Worm (Caenorhabditis elegans): Measurements from ENCODE around the gene frl-1.
A peak's percentile ranks its signal among the peaks of the same experiment; 100 is the strongest.

The frl-1 gene

ce11 chrIII:2125936-2126335, 2.0 kb downstream of the frl-1 start:
- TF ChIP-seq cog-1 (tag; optimal IDR thresholded peaks at IDR 0.05) = peak; percentile 52
- no peak for TF ChIP-seq tab-1 (GFP tag; IDR thresholded peaks at IDR 0.05)

- TF ChIP-seq tab-1 (GFP tag; IDR thresholded peaks at IDR 0.05) = no peak
- no peak for TF ChIP-seq ref-1 (GFP tag; conservative IDR thresholded peaks at IDR 0.05)
- TF ChIP-seq T22C8.4 (GFP tag; IDR thresholded peaks at IDR 0.05) = no peak
- no peak for TF ChIP-seq ztf-23 (GFP tag; IDR thresholded peaks at IDR 0.05)
- no peak for TF ChIP-seq cog-1 (tag; optimal IDR thresholded peaks at IDR 0.05)
- TF ChIP-seq klf-2 (GFP tag; conservative IDR thresholded peaks at IDR 0.05) = no peak
- no peak for TF ChIP-seq med-1 (GFP tag; optimal IDR thresholded peaks at IDR 0.05; ENCODE audit: insufficient read depth)
- no peak for TF ChIP-seq flt-1 (GFP tag; IDR thresholded peaks at IDR 0.05)
- no peak for TF ChIP-seq ztf-29 (GFP tag; IDR thresholded peaks at IDR 0.05)
Observed at ce11 chrIII:2129377-2129776, 5.4 kb downstream of the frl-1 start.

DNA sequence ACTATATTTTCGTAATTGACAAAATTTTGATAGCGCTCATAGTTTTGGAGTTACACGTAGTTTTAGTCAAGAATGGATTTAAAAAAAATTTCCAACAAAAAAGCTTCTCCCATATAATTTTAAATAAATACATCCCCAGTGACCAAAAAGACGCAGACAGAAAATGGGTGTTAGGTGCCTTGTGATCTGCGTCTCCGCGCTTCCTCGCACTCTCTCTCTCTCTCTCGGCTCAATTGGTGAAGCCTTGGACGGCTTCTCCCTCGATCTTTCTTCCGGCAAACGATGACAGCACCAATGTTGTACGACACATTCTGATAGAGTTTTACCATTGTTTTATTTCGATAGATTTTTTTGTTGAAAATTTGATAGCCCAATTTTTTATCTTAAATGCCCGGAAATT, 6.1 kb downstream of the frl-1 start:
- TF ChIP-seq ref-1 (GFP tag; conservative IDR thresholded peaks at IDR 0.05) (no peak), tab-1 (GFP tag; IDR thresholded peaks at IDR 0.05) (no peak), ztf-29 (GFP tag; IDR thresholded peaks at IDR 0.05) (no peak), cog-1 (tag; optimal IDR thresholded peaks at IDR 0.05) (no peak), flt-1 (GFP tag; IDR thresholded peaks at IDR 0.05) (no peak), ztf-23 (GFP tag; IDR thresholded peaks at IDR 0.05) (no peak), T22C8.4 (GFP tag; IDR thresholded peaks at IDR 0.05) (no peak), med-1 (GFP tag; optimal IDR thresholded peaks at IDR 0.05; ENCODE audit: insufficient read depth) (no peak), klf-2 (GFP tag; conservative IDR thresholded peaks at IDR 0.05) (no peak)

- TF ChIP-seq T22C8.4 (GFP tag; IDR thresholded peaks at IDR 0.05) (no peak), ztf-29 (GFP tag; IDR thresholded peaks at IDR 0.05) (no peak), cog-1 (tag; optimal IDR thresholded peaks at IDR 0.05) (peak; percentile 33), ztf-23 (GFP tag; IDR thresholded peaks at IDR 0.05) (no peak)
Observed at ce11 chrIII:2132059-2132458, 8.1 kb downstream of the frl-1 start.

DNA sequence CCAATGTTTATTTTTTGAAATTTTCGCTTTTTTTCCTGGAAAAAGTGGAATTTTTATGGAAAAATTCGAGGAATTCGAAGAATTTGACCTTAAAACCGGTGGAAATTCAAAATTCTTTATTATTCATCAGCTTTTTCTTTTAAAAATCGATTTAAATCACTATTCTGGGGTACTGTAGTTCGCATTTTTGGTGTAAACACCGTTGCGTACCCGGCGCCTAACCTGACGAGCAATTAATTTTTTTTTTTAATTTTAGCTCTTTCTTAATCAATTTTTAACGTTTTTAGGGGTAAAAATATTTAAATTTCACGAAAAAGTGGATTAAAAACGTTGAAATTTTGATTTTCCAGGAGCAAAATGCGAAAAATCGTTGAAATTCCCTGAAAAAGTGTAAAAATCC, 10.0 kb downstream of the frl-1 start:
- TF ChIP-seq klf-2 (GFP tag; conservative IDR thresholded peaks at IDR 0.05) (no peak), ztf-23 (GFP tag; IDR thresholded peaks at IDR 0.05) (no peak), ref-1 (GFP tag; conservative IDR thresholded peaks at IDR 0.05) (no peak), med-1 (GFP tag; optimal IDR thresholded peaks at IDR 0.05; ENCODE audit: insufficient read depth) (no peak), tab-1 (GFP tag; IDR thresholded peaks at IDR 0.05) (no peak)

ce11 chrIII:2137490-2137889, 13.6 kb downstream of the frl-1 start:
- no peak for TF ChIP-seq ztf-29 (GFP tag; IDR thresholded peaks at IDR 0.05)
- no peak for TF ChIP-seq tab-1 (GFP tag; IDR thresholded peaks at IDR 0.05)
- no peak for TF ChIP-seq cog-1 (tag; optimal IDR thresholded peaks at IDR 0.05)
- TF ChIP-seq flt-1 (GFP tag; IDR thresholded peaks at IDR 0.05) = no peak
- no peak for TF ChIP-seq ztf-23 (GFP tag; IDR thresholded peaks at IDR 0.05)
- TF ChIP-seq T22C8.4 (GFP tag; IDR thresholded peaks at IDR 0.05) = no peak
- no peak for TF ChIP-seq klf-2 (GFP tag; conservative IDR thresholded peaks at IDR 0.05)
- no peak for TF ChIP-seq med-1 (GFP tag; optimal IDR thresholded peaks at IDR 0.05; ENCODE audit: insufficient read depth)
- TF ChIP-seq ref-1 (GFP tag; conservative IDR thresholded peaks at IDR 0.05) = no peak

DNA sequence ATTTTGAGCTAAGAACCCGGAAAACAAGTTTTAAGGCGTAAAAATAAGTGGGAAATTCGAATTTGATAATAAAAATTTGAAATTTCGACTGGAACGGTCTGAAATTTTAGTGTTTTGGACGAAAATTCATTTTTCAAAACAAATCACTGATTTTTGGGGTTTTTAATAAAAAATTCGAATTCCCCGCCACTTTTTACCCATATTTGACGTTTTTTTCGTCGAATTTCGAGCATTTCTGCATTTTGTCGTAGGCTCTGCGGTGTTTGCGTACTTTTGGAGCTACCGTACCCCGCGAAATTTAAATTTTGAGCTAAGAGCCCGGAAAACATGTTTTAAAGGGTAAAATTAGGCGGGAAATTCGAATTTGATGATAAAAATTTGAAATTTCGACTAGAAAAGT, 26.6 kb downstream of the frl-1 start:
- TF ChIP-seq T22C8.4 (GFP tag; IDR thresholded peaks at IDR 0.05) (no peak), ref-1 (GFP tag; conservative IDR thresholded peaks at IDR 0.05) (no peak), med-1 (GFP tag; optimal IDR thresholded peaks at IDR 0.05; ENCODE audit: insufficient read depth) (no peak), flt-1 (GFP tag; IDR thresholded peaks at IDR 0.05) (no peak), ztf-23 (GFP tag; IDR thresholded peaks at IDR 0.05) (no peak), ztf-29 (GFP tag; IDR thresholded peaks at IDR 0.05) (no peak), cog-1 (tag; optimal IDR thresholded peaks at IDR 0.05) (no peak), tab-1 (GFP tag; IDR thresholded peaks at IDR 0.05) (no peak), klf-2 (GFP tag; conservative IDR thresholded peaks at IDR 0.05) (no peak)

ce11 chrIII:2151480-2151995, 27.6 kb downstream of the frl-1 start, which contains the start of gene gcn-1:
Gene gcn-1, plus strand, starts transcription at chrIII:2151945.
- TF ChIP-seq klf-2 (GFP tag; conservative IDR thresholded peaks at IDR 0.05) (no peak), flt-1 (GFP tag; IDR thresholded peaks at IDR 0.05) (no peak), T22C8.4 (GFP tag; IDR thresholded peaks at IDR 0.05) (no peak), med-1 (GFP tag; optimal IDR thresholded peaks at IDR 0.05; ENCODE audit: insufficient read depth) (no peak), ztf-29 (GFP tag; IDR thresholded peaks at IDR 0.05) (no peak), tab-1 (GFP tag; IDR thresholded peaks at IDR 0.05) (no peak), ztf-23 (GFP tag; IDR thresholded peaks at IDR 0.05) (0 out of 2 replicates have a peak, but pooled peaks have one; percentile 25)

DNA sequence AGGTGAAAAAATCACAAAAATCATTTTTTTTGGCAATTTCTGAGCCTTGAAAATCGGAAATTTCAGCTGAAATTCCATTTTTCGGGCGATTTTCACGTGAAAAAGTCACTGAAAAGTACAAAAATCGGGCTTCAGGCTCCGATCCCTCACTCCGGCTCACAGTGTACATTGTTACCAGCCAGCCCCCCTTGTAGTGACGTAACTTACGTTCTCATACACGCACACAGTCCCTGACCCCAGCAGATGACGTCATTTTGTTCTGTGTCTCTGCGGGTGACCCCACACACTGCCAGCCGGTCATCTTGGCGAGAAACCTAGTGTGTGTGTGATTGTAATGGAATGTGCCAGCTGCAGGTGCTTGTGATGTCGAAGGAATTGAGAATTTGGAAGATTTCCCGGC, 35.2 kb downstream of the frl-1 start:
- TF ChIP-seq klf-2 (GFP tag; conservative IDR thresholded peaks at IDR 0.05) (no peak), ztf-29 (GFP tag; IDR thresholded peaks at IDR 0.05) (no peak), ref-1 (GFP tag; conservative IDR thresholded peaks at IDR 0.05) (no peak), tab-1 (GFP tag; IDR thresholded peaks at IDR 0.05) (no peak), T22C8.4 (GFP tag; IDR thresholded peaks at IDR 0.05) (no peak), ztf-23 (GFP tag; IDR thresholded peaks at IDR 0.05) (no peak), med-1 (GFP tag; optimal IDR thresholded peaks at IDR 0.05; ENCODE audit: insufficient read depth) (no peak), cog-1 (tag; optimal IDR thresholded peaks at IDR 0.05) (no peak), flt-1 (GFP tag; IDR thresholded peaks at IDR 0.05) (no peak)

DNA sequence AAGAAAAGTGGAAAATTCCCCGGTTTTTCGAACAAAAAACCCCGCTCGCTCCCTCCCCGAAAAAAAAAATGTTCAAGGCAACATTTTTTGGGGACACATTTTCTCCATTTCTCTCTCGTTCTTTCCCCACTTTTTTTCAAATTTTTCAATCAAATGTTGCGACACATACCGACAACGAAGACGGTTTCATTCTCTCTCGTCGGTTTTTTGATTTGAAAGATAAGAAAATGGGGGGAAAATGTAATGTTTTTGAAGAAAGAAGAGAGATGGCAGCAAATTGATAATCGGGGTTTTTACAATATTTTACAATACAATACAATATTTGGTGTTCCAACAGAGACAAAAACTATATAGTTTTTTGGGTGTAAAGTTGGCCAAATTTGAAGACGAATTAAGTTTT, 45.5 kb downstream of the frl-1 start:
- TF ChIP-seq ztf-29 (GFP tag; IDR thresholded peaks at IDR 0.05) = no peak
- no peak for TF ChIP-seq cog-1 (tag; optimal IDR thresholded peaks at IDR 0.05)

- TF ChIP-seq ztf-29 (GFP tag; IDR thresholded peaks at IDR 0.05) (no peak), T22C8.4 (GFP tag; IDR thresholded peaks at IDR 0.05) (no peak), cog-1 (tag; optimal IDR thresholded peaks at IDR 0.05) (no peak), flt-1 (GFP tag; IDR thresholded peaks at IDR 0.05) (no peak), med-1 (GFP tag; optimal IDR thresholded peaks at IDR 0.05; ENCODE audit: insufficient read depth) (no peak), ztf-23 (GFP tag; IDR thresholded peaks at IDR 0.05) (no peak)
Observed at ce11 chrIII:2170556-2170955, 46.6 kb downstream of the frl-1 start.

Measured in whole organism, midembryonic.